Worm (Caenorhabditis elegans): ENCODE results near the gene acbp-5.

- TF ChIP-seq mab-5 (tag; optimal IDR thresholded peaks at IDR 0.05) (no peak), snpc-4 (tag; optimal IDR thresholded peaks at IDR 0.05) (no peak), lin-13 (tag; optimal IDR thresholded peaks at IDR 0.05) (no peak), nhr-237 (tag; optimal IDR thresholded peaks at IDR 0.05) (no peak), ztf-11 (tag; optimal IDR thresholded peaks at IDR 0.05) (no peak), blmp-1 (tag; optimal IDR thresholded peaks at IDR 0.05) (no peak), nhr-76 (tag; optimal IDR thresholded peaks at IDR 0.05) (no peak), unc-62 (GFP tag; optimal IDR thresholded peaks at IDR 0.05) (no peak), elt-3 (tag; optimal IDR thresholded peaks at IDR 0.05) (no peak), nhr-28 (tag; optimal IDR thresholded peaks at IDR 0.05) (no peak), lsy-2 (tag; optimal IDR thresholded peaks at IDR 0.05) (no peak), ces-1 (GFP tag; optimal IDR thresholded peaks at IDR 0.05) (no peak)
Observed at ce11 chrIII:13640003-13640499, 1.4 kb downstream of the acbp-5 start.

Measured in whole organism, mixed stage, embryonic.